Worm (Caenorhabditis elegans) whole organism, L3 larva: ENCODE measurements around the gene lon-2.

ENCODE experiments used
- ZK546.5 ChIP-seq: sonication (generic microtip); optimal IDR thresholded peaks from 2 replicates; lab custom pipeline; 2017; ENCODE audit warnings: missing biosample characterization, missing genetic modification characterization
- aly-2 ChIP-seq: fragments of 150-350 bp; optimal IDR thresholded peaks from 2 replicates; lab custom pipeline; 2014; ENCODE audit warnings: missing biosample characterization, missing genetic modification characterization
- ama-1 ChIP-seq: fragments of 150-350 bp; optimal IDR thresholded peaks from 2 replicates; lab custom pipeline; 2018
- ceh-28 ChIP-seq: fragments of 150-350 bp; optimal IDR thresholded peaks from 2 replicates; lab custom pipeline; 2014; ENCODE audit warnings: missing biosample characterization, missing genetic modification reagents, missing genetic modification characterization
- ceh-9 ChIP-seq: sonication (generic microtip); optimal IDR thresholded peaks from 2 replicates; lab custom pipeline; 2018; ENCODE audit warnings: missing biosample characterization, missing genetic modification characterization
- daf-12 ChIP-seq: fragments of 150-350 bp; optimal IDR thresholded peaks from 2 replicates; lab custom pipeline; 2014; ENCODE audit warnings: missing biosample characterization, missing genetic modification reagents, missing genetic modification characterization
- egl-5 ChIP-seq: fragments of 150-350 bp; optimal IDR thresholded peaks from 2 replicates; lab custom pipeline; 2017; ENCODE audit warnings: missing biosample characterization, missing genetic modification reagents, missing genetic modification characterization, inconsistent platforms
- elt-1 ChIP-seq: fragments of 150-350 bp; optimal IDR thresholded peaks from 2 replicates; lab custom pipeline; 2014; ENCODE audit warnings: missing biosample characterization, missing genetic modification characterization
- elt-2 ChIP-seq: sonication (generic microtip); optimal IDR thresholded peaks from 2 replicates; lab custom pipeline; 2016; ENCODE audit warnings: missing genetic modification reagents, mild to moderate bottlenecking, missing genetic modification characterization, missing compliant biosample characterization
- elt-3 ChIP-seq, 3 experiments: fragments of 150-350 bp in 1 of 3; sonication (generic microtip) in 2 of 3; optimal IDR thresholded peaks; 2 replicates in 2 of 3; 4 replicates in 1 of 3; lab custom pipeline; 2014 to 2017; ENCODE audit warnings: missing biosample characterization in 3 of 3, missing genetic modification characterization in 3 of 3
- eor-1 ChIP-seq, 2 experiments: fragments of 150-350 bp; optimal IDR thresholded peaks; 2 replicates each; lab custom pipeline; 2014 to 2018; ENCODE audit warnings: missing biosample characterization in 2 of 2, missing genetic modification characterization in 2 of 2
- fkh-10 ChIP-seq: sonication (generic microtip); optimal IDR thresholded peaks from 2 replicates; lab custom pipeline; 2017; ENCODE audit warnings: missing biosample characterization, missing genetic modification reagents, missing genetic modification characterization
- fkh-2 ChIP-seq: fragments of 150-350 bp; optimal IDR thresholded peaks from 2 replicates; lab custom pipeline; 2014; ENCODE audit warnings: missing biosample characterization, missing genetic modification reagents, missing genetic modification characterization
- fos-1 ChIP-seq: fragments of 150-350 bp; optimal IDR thresholded peaks from 2 replicates; lab custom pipeline; 2014; ENCODE audit warnings: missing biosample characterization, missing genetic modification characterization
- hmg-11 ChIP-seq: sonication (generic microtip); optimal IDR thresholded peaks from 2 replicates; lab custom pipeline; 2016; ENCODE audit warnings: missing genetic modification characterization, missing compliant biosample characterization
- jun-1 ChIP-seq: fragments of 150-350 bp; optimal IDR thresholded peaks from 2 replicates; lab custom pipeline; 2014; ENCODE audit warnings: missing biosample characterization, missing genetic modification reagents, missing genetic modification characterization
- lin-15B ChIP-seq: fragments of 150-350 bp; optimal IDR thresholded peaks from 2 replicates; lab custom pipeline; 2014; ENCODE audit warnings: missing biosample characterization, missing genetic modification characterization
- lin-39 ChIP-seq: fragments of 150-350 bp; optimal IDR thresholded peaks from 2 replicates; lab custom pipeline; 2018; ENCODE audit warnings: missing biosample characterization, missing genetic modification reagents, missing genetic modification characterization
- lsy-12 ChIP-seq: sonication (generic microtip); optimal IDR thresholded peaks from 2 replicates; lab custom pipeline; 2016; ENCODE audit warnings: mild to moderate bottlenecking, missing genetic modification characterization, missing compliant biosample characterization
- mdl-1 ChIP-seq: fragments of 150-350 bp; optimal IDR thresholded peaks from 2 replicates; lab custom pipeline; 2014; ENCODE audit warnings: missing biosample characterization, missing genetic modification characterization
- nfya-1 ChIP-seq: sonication (generic microtip); optimal IDR thresholded peaks from 2 replicates; lab custom pipeline; 2017; ENCODE audit warnings: missing genetic modification characterization, mild to moderate bottlenecking, missing compliant biosample characterization, antibody characterized with exemption, moderate library complexity; ENCODE audit not compliant: insufficient read depth
- nhr-12 ChIP-seq: fragments of 150-350 bp; optimal IDR thresholded peaks from 2 replicates; lab custom pipeline; 2014; ENCODE audit warnings: missing biosample characterization, missing genetic modification characterization
- nhr-23 ChIP-seq: fragments of 150-350 bp; optimal IDR thresholded peaks from 2 replicates; lab custom pipeline; 2014; ENCODE audit warnings: missing biosample characterization, missing genetic modification reagents, missing genetic modification characterization
- nhr-237 ChIP-seq: fragments of 150-350 bp; optimal IDR thresholded peaks from 2 replicates; lab custom pipeline; 2014; ENCODE audit warnings: missing biosample characterization, missing genetic modification characterization
- nhr-25 ChIP-seq: sonication (generic microtip); optimal IDR thresholded peaks from 2 replicates; lab custom pipeline; 2017; ENCODE audit warnings: missing biosample characterization, missing genetic modification characterization
- nhr-28 ChIP-seq: fragments of 150-350 bp; optimal IDR thresholded peaks from 2 replicates; lab custom pipeline; 2014; ENCODE audit warnings: missing biosample characterization, missing genetic modification characterization
- nhr-43 ChIP-seq: sonication (generic microtip); optimal IDR thresholded peaks from 2 replicates; lab custom pipeline; 2016; ENCODE audit warnings: mild to moderate bottlenecking, missing genetic modification characterization, missing compliant biosample characterization; ENCODE audit not compliant: poor library complexity, severe bottlenecking
- pha-4 ChIP-seq: fragments of 150-350 bp; optimal IDR thresholded peaks from 2 replicates; lab custom pipeline; 2014; ENCODE audit warnings: missing biosample characterization, missing genetic modification reagents, missing genetic modification characterization
- pqm-1 ChIP-seq: fragments of 150-350 bp; optimal IDR thresholded peaks from 2 replicates; lab custom pipeline; 2017; ENCODE audit warnings: missing biosample characterization, missing genetic modification characterization, inconsistent platforms
- skn-1 ChIP-seq: fragments of 150-350 bp; optimal IDR thresholded peaks from 2 replicates; lab custom pipeline; 2014; ENCODE audit warnings: missing biosample characterization, missing genetic modification characterization
- unc-39 ChIP-seq: sonication (generic microtip); optimal IDR thresholded peaks from 4 replicates; lab custom pipeline; 2017; ENCODE audit warnings: missing biosample characterization, missing genetic modification characterization
- zag-1 ChIP-seq: fragments of 150-350 bp; optimal IDR thresholded peaks from 2 replicates; lab custom pipeline; 2014; ENCODE audit warnings: missing biosample characterization, missing genetic modification characterization
- ztf-11 ChIP-seq: fragments of 150-350 bp; optimal IDR thresholded peaks from 2 replicates; lab custom pipeline; 2014; ENCODE audit warnings: missing biosample characterization, missing genetic modification characterization
- ztf-4 ChIP-seq: fragments of 150-350 bp; optimal IDR thresholded peaks from 2 replicates; lab custom pipeline; 2014; ENCODE audit warnings: missing biosample characterization, missing genetic modification characterization

lon-2 gene

DNA sequence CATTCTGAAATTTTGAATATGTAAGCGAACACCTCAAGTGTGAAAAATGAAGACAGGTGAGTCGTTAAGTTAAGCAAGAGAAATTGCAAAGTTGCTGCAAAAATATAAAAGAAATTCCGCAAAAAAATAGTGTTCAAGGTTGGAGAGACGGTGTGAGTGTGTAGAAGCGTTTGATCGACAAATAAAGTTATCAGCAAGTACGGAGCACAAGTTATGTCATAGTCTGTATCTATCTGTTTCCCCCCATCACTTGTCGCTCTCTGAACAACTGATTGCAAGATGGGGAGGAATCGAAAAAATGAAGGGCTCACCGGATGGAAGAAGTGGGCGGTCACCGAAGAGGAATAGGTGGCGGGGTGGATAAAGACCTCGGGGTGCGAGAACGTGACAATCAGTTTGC, at the start of gene lon-2:
Gene lon-2, minus strand, starts transcription at position 4 of the 400 bp plus-strand sequence.
- peak; percentile 49 for TF ChIP-seq pqm-1
- TF ChIP-seq nhr-28 (tag; lab: Kevin White, UChicago), result no peak
- TF ChIP-seq elt-2 (tag; lab: Kevin White, UChicago), result peak; percentile 52
- TF ChIP-seq, all 47 proteins: peak for 2

DNA sequence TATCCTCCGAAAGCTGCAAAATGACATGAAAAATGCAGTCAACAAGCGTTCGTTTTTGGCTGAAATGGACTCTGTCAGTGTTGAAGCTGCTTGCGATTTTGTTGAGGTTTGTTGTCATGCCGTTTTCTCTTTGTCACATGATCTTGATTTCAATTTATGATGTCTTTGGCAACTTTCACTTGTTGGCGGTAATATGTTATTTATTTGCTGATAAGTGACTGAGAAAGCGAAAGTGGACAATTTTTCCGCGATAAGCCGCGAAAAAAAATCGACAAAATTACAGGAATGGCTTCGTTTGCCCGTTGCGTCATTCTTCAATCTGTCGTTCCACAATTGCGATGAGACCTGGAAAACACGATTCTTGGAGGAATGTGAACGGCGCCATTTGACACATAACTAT, 46.4 kb upstream of the lon-2 start:
- TF ChIP-seq nhr-43 (tag; lab: Kevin White, UChicago) (peak; percentile 66), fkh-10 (GFP tag; lab: Kevin White, UChicago) (no peak), egl-5 (tag; lab: Kevin White, UChicago) (no peak), lin-15B (tag; lab: Kevin White, UChicago) (no peak), lsy-12 (tag; lab: Kevin White, UChicago) (peak; percentile 18), jun-1 (peak; percentile 79), nhr-12 (no peak), zag-1 (tag; lab: Kevin White, UChicago) (no peak), nfya-1 (tag; lab: Kevin White, UChicago) (peak; percentile 3), pqm-1 (peak; percentile 95), ama-1 (lab: Kevin White, UChicago) (no peak), elt-2 (tag; lab: Kevin White, UChicago) (peak; percentile 98), ZK546.5 (tag; lab: Kevin White, UChicago) (no peak), ztf-11 (tag; lab: Kevin White, UChicago) (no peak), skn-1 (tag; lab: Kevin White, UChicago) (no peak), eor-1 (tag; optimal IDR thresholded peaks at IDR 0.05; lab: Kevin White, UChicago) (no peak), nhr-25 (peak; percentile 26), pha-4 (peak; percentile 72)

DNA sequence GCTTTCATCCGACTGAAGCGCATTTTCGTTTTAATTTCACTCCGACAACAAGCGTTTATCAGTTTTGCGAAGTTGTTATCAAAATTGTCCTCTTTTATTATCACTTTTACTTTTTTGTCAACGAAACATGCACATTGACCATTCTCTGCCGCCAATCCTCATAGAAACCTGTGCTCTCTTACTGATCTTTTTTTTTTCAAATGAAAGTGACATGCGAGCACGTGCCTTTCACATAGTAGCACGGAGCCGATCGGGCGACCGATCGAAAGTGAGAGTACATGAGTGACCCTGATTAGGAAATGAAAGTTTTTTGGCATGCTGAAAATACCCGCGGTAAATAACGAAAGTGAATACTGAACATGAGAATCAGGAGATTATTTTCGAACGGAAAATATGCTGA, 45.2 kb upstream of the lon-2 start:
- TF ChIP-seq unc-39 (no peak), ztf-4 (tag; lab: Kevin White, UChicago) (no peak), elt-2 (tag; lab: Kevin White, UChicago) (peak; percentile 99), elt-3 (tag; optimal IDR thresholded peaks at IDR 0.05; lab: Kevin White, UChicago) (no peak), fos-1 (no peak), jun-1 (peak; percentile 85), pha-4 (peak; percentile 62), elt-1 (tag; lab: Kevin White, UChicago) (no peak), pqm-1 (peak; percentile 98)

DNA sequence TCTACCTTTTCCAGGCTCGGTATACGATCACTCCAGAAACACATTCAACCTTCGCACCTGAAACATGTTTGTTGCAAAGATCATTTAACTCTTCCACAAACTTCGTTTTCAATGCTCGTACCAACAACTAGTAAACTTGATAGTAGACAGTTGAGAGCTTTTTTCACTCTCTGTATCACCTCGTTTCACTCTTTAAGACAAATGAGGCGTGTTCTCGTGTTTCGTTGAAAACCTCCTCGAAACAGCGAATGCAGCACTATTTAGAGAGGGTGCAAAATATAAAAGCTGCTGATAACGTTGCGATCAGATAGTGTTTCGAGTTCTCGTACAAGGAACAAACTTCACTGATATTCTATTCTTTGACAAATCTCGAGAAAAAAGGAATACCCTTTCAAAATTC, 44.1 kb upstream of the lon-2 start, which contains the start of gene F43C9.1:
Gene F43C9.1, plus strand, starts transcription at position 301 of the 400 bp plus-strand sequence.
- TF ChIP-seq ceh-28 (tag; lab: Kevin White, UChicago), result no peak
- TF ChIP-seq elt-3 (tag; optimal IDR thresholded peaks at IDR 0.05; lab: Kevin White, UChicago), result no peak
- no peak for TF ChIP-seq nhr-12
- TF ChIP-seq lsy-12 (tag; lab: Kevin White, UChicago), result no peak
- TF ChIP-seq elt-2 (tag; lab: Kevin White, UChicago), result peak; percentile 61
- no peak for TF ChIP-seq nfya-1 (tag; lab: Kevin White, UChicago)
- peak; percentile 15 for TF ChIP-seq pqm-1
- no peak for TF ChIP-seq eor-1 (tag; optimal IDR thresholded peaks at IDR 0.05; lab: Kevin White, UChicago)

DNA sequence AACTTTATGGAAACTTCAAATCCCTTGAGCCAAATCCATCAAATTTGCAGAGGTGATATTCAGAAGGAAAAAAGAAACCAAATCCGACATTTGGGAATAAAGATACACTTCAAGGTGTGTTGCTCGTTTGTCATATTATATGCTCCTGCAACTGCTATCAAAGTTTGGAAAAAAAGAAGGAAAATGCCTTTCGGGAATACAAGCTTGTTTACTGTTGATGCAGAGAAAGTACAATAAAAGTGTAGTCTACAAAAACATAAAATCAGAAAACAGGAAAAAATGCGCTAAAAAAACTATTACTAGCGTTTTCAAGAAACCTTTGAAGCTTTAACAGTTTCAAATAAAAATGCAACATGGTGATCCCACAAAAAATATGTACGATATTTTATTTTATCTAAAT, 41.7 kb upstream of the lon-2 start:
- TF ChIP-seq eor-1 (tag; optimal IDR thresholded peaks at IDR 0.05; lab: Kevin White, UChicago), result no peak
- no peak for TF ChIP-seq ceh-9 (tag; lab: Kevin White, UChicago)
- TF ChIP-seq fkh-10 (GFP tag; lab: Kevin White, UChicago), result no peak
- no peak for TF ChIP-seq daf-12 (tag; lab: Kevin White, UChicago)
- no peak for TF ChIP-seq aly-2 (tag; lab: Kevin White, UChicago)
- no peak for TF ChIP-seq zag-1 (tag; lab: Kevin White, UChicago)
- TF ChIP-seq nhr-28 (tag; lab: Kevin White, UChicago), result no peak

DNA sequence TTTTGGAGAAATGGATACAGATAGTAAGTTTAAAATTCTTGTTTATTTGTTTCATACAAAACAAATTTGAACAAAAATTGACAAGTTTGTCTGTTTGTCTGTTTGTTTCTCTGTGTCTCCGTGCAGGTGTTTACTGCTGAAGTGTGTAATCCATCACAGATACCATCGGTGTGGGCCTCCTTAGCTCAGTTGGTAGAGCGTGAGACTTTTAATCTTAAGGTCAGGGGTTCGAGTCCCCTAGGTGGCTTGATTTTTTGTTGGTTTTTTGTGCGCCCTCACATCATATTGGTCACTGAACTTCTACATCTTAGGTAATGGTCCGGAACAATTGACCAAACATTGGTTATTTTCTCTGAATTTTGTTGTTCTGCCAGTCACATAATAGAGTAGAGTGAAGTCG, 40.1 kb upstream of the lon-2 start:
- TF ChIP-seq lsy-12 (tag; lab: Kevin White, UChicago) (peak; percentile 21), nhr-237 (tag; lab: Kevin White, UChicago) (no peak), nhr-23 (tag; lab: Kevin White, UChicago) (peak; percentile 15), nfya-1 (tag; lab: Kevin White, UChicago) (peak; percentile 19), elt-2 (tag; lab: Kevin White, UChicago) (peak; percentile 44), pha-4 (peak; percentile 64), fkh-2 (tag; lab: Kevin White, UChicago) (no peak), nhr-43 (tag; lab: Kevin White, UChicago) (peak; percentile 61), hmg-11 (tag; lab: Kevin White, UChicago) (peak; percentile 18), mdl-1 (tag; lab: Kevin White, UChicago) (no peak), elt-3 (tag; optimal IDR thresholded peaks at IDR 0.05; lab: Kevin White, UChicago) (peak in 1 of 3 experiments; percentile 28), lin-39 (no peak)
